Fruit fly (Drosophila melanogaster) S2 (cell line): ENCODE measurements around the gene QIL1.

Source experiments
- CG8478 ChIP-seq: fragments of >200 bp; optimal IDR thresholded peaks from 2 replicates; lab custom pipeline; 2018
- CTCF ChIP-seq, 2 experiments: fragments of >200 bp; optimal IDR thresholded peaks; 2 replicates each; lab custom pipeline; 2018

dm6 chr3L:17486130-17486529, 20.4 kb downstream of the QIL1 start, which contains the start of gene CG6333:
- TF ChIP-seq CTCF (optimal IDR thresholded peaks at IDR 0.05; lab: Kevin White, UChicago) (no peak), CG8478 (lab: Kevin White, UChicago) (no peak)
